Fruit fly (Drosophila melanogaster) whole organism, adult: ENCODE data around the gene fwe.

Source experiments
- CG11617 ChIP-seq: fragments of 200-800 bp; sonication (Bioruptor generic); optimal IDR thresholded peaks from 2 replicates; lab custom pipeline; 2017; ENCODE audit warnings: mild to moderate bottlenecking, missing biosample characterization, missing genetic modification reagents, missing genetic modification characterization
- CG12768 ChIP-seq: fragments of 200-800 bp; sonication (Bioruptor generic); optimal IDR thresholded peaks from 2 replicates; lab custom pipeline; 2017; ENCODE audit warnings: missing biosample characterization, missing genetic modification characterization, mild to moderate bottlenecking, moderate library complexity, missing genetic modification reagents
- CG14711 ChIP-seq: fragments of 200-800 bp; sonication (Bioruptor generic); optimal IDR thresholded peaks from 2 replicates; lab custom pipeline; 2018; ENCODE audit warnings: missing biosample characterization, mild to moderate bottlenecking, missing genetic modification characterization, moderate library complexity
- CG1620 ChIP-seq: fragments of 200-800 bp; sonication (Bioruptor generic); optimal IDR thresholded peaks from 2 replicates; lab custom pipeline; 2016; ENCODE audit warnings: missing biosample characterization, missing genetic modification characterization
- CG33017 ChIP-seq: fragments of 200-800 bp; sonication (Bioruptor generic); optimal IDR thresholded peaks from 2 replicates; lab custom pipeline; 2018; ENCODE audit warnings: missing biosample characterization, mild to moderate bottlenecking, missing genetic modification characterization, moderate library complexity
- CG5204 ChIP-seq: fragments of 200-800 bp; sonication (Bioruptor generic); optimal IDR thresholded peaks from 2 replicates; lab custom pipeline; 2016; ENCODE audit warnings: missing biosample characterization, missing genetic modification characterization
- CG7045 ChIP-seq: fragments of 200-800 bp; sonication (Bioruptor generic); optimal IDR thresholded peaks from 2 replicates; lab custom pipeline; 2017; ENCODE audit warnings: missing biosample characterization, mild to moderate bottlenecking, missing genetic modification characterization
- CG7101 ChIP-seq: fragments of 200-800 bp; sonication (Bioruptor generic); optimal IDR thresholded peaks from 2 replicates; lab custom pipeline; 2018; ENCODE audit warnings: missing biosample characterization, mild to moderate bottlenecking, missing genetic modification characterization, moderate library complexity
- Clk ChIP-seq: fragments of 200-800 bp; sonication (Bioruptor generic); optimal IDR thresholded peaks from 2 replicates; lab custom pipeline; 2017; ENCODE audit warnings: missing biosample characterization, missing genetic modification characterization
- Crg-1 ChIP-seq: fragments of 200-800 bp; sonication (Bioruptor generic); optimal IDR thresholded peaks from 2 replicates; lab custom pipeline; 2016; ENCODE audit warnings: missing biosample characterization, missing genetic modification characterization
- Hr96 ChIP-seq: fragments of 200-800 bp; sonication (Bioruptor generic); optimal IDR thresholded peaks from 2 replicates; lab custom pipeline; 2016; ENCODE audit warnings: missing biosample characterization, missing genetic modification characterization
- Mnt ChIP-seq: fragments of 200-800 bp; sonication (Bioruptor generic); optimal IDR thresholded peaks from 2 replicates; lab custom pipeline; 2016; ENCODE audit warnings: missing biosample characterization, mild to moderate bottlenecking, missing genetic modification characterization
- bab1 ChIP-seq: fragments of 200-800 bp; sonication (Bioruptor generic); optimal IDR thresholded peaks from 3 replicates; lab custom pipeline; 2019; ENCODE audit warnings: missing biosample characterization, mild to moderate bottlenecking, missing genetic modification characterization, moderate library complexity
- cic ChIP-seq: fragments of 200-800 bp; sonication (Bioruptor generic); optimal IDR thresholded peaks from 2 replicates; lab custom pipeline; 2017; ENCODE audit warnings: missing biosample characterization, mild to moderate bottlenecking, missing genetic modification characterization, moderate library complexity
- cnc ChIP-seq, 2 experiments: fragments of >200 bp; optimal IDR thresholded peaks; 2 replicates each; lab custom pipeline; 2017
- kay ChIP-seq: fragments of 200-800 bp; sonication (Bioruptor generic); peaks from one replicate; lab custom pipeline; 2016; ENCODE audit warnings: missing biosample characterization, missing genetic modification characterization, borderline replicate concordance
- ovo ChIP-seq: fragments of 200-800 bp; sonication (Bioruptor generic); optimal IDR thresholded peaks from 2 replicates; lab custom pipeline; 2016; ENCODE audit warnings: missing biosample characterization, missing genetic modification characterization
- pad ChIP-seq: fragments of 200-800 bp; sonication (Bioruptor generic); optimal IDR thresholded peaks from 3 replicates; lab custom pipeline; 2017; ENCODE audit warnings: missing biosample characterization, missing genetic modification characterization, mild to moderate bottlenecking, moderate library complexity, missing genetic modification reagents
- tj ChIP-seq: fragments of 200-800 bp; sonication (Bioruptor generic); optimal IDR thresholded peaks from 3 replicates; lab custom pipeline; 2017; ENCODE audit warnings: missing biosample characterization, mild to moderate bottlenecking, missing genetic modification characterization, moderate library complexity
- toe ChIP-seq: fragments of 200-800 bp; sonication (Bioruptor generic); optimal IDR thresholded peaks from 2 replicates; lab custom pipeline; 2016; ENCODE audit warnings: missing biosample characterization, missing genetic modification characterization

fwe gene

DNA sequence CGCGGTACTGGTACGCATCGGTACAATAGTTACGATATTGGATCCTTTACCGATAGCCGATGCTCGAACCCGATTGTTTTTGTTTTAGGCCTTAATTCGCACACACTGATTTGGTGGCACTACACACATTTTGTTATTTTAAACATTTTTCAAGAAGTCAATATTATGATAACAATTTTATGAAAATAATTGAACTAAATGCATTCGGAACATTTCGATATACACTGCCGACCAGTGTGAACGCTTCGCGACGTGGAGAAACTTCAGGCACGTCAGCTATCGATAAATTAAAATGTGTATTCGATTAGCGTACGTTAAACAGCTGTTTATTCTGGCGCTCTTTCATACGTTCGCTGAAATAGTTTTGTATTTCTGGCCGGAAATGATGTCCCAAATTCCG is 15.9 kb upstream of the fwe start, which contains the start of gene CG12713:
Gene CG12713 (plus strand): TSS at position 319 of the 400 bp plus-strand sequence.
- TF ChIP-seq tj (GFP tag; lab: Kevin White, UChicago), result no peak
- TF ChIP-seq CG7101, result no peak
- TF ChIP-seq Crg-1 (GFP tag; lab: Kevin White, UChicago), result no peak
- no peak for TF ChIP-seq Mnt (GFP tag; lab: Kevin White, UChicago)
- peak; percentile 6 for TF ChIP-seq toe (GFP tag; lab: Kevin White, UChicago)
- peak; percentile 11 for TF ChIP-seq pad (GFP tag; lab: Kevin White, UChicago)
- TF ChIP-seq cnc (optimal IDR thresholded peaks at IDR 0.05; lab: Kevin White, UChicago), result no peak
- no peak for TF ChIP-seq CG1620
- peak; percentile 38 for TF ChIP-seq CG14711 (tag; lab: Kevin White, UChicago)
- TF ChIP-seq CG33017 (tag; lab: Kevin White, UChicago), result no peak
- no peak for TF ChIP-seq Hr96 (GFP tag; lab: Kevin White, UChicago)
- no peak for TF ChIP-seq CG7045
- TF ChIP-seq Clk (GFP tag; lab: Kevin White, UChicago), result no peak
- peak; percentile 7 for TF ChIP-seq ovo (GFP tag; lab: Kevin White, UChicago)
- peak; percentile 24 for TF ChIP-seq bab1 (GFP tag; lab: Kevin White, UChicago)
- TF ChIP-seq kay (GFP tag; lab: Kevin White, UChicago), result no peak
- TF ChIP-seq CG5204 (GFP tag; lab: Kevin White, UChicago), result no peak
- TF ChIP-seq cic (GFP tag; lab: Kevin White, UChicago), result no peak
- no peak for TF ChIP-seq CG12768 (GFP tag; lab: Kevin White, UChicago)
- no peak for TF ChIP-seq CG11617 (GFP tag; lab: Kevin White, UChicago)

DNA sequence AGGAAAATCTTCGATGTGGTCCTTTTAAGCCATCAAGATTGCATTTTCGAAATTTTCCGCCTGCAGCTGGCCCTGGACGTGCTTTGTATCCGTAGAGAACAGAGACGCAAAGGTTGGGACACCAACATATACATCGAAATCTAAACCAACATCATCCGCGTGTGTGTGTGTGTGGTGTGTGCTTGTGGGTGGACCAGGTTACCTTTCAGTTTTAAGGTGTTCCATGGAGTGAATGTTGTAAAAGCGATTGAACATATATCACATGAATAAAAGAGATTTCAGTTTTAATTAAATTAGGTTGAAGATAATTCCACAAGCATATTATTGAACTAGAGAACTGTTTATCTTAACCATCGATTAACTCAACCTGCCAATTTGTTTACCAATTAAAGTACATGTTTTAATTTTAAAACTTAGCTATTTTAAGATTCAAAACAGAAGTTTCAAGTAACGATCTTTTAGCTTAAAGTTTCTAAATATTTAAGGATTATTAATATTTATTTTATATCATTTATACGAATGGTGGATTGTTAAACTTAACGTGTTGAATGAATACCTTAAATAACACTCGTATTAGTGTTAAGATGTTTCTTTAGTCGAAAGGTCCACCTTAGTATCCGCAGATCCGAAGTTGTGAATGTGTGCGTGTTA is 10.9 kb upstream of the fwe start:
- peak; percentile 29 for TF ChIP-seq cic (GFP tag; lab: Kevin White, UChicago)
- peak; percentile 89 for TF ChIP-seq CG12768 (GFP tag; lab: Kevin White, UChicago)
- no peak for TF ChIP-seq Hr96 (GFP tag; lab: Kevin White, UChicago)
- TF ChIP-seq CG7101, result peak; percentile 95
- TF ChIP-seq bab1 (GFP tag; lab: Kevin White, UChicago), result peak; percentile 84
- TF ChIP-seq toe (GFP tag; lab: Kevin White, UChicago), result peak; percentile 60
- peak; percentile 73 for TF ChIP-seq CG14711 (tag; lab: Kevin White, UChicago)
- peak; percentile 91 for TF ChIP-seq CG33017 (tag; lab: Kevin White, UChicago)
- TF ChIP-seq CG7045, result peak; percentile 88
- TF ChIP-seq Clk (GFP tag; lab: Kevin White, UChicago), result peak; percentile 18
- TF ChIP-seq tj (GFP tag; lab: Kevin White, UChicago), result peak; percentile 63
- TF ChIP-seq cnc (optimal IDR thresholded peaks at IDR 0.05; lab: Kevin White, UChicago), result no peak
- TF ChIP-seq CG1620, result peak; percentile 70
- TF ChIP-seq Mnt (GFP tag; lab: Kevin White, UChicago), result peak; percentile 67
- peak; percentile 73 for TF ChIP-seq pad (GFP tag; lab: Kevin White, UChicago)
- TF ChIP-seq CG5204 (GFP tag; lab: Kevin White, UChicago), result peak; percentile 84
- TF ChIP-seq ovo (GFP tag; lab: Kevin White, UChicago), result no peak
- peak; percentile 58 for TF ChIP-seq kay (GFP tag; lab: Kevin White, UChicago)
- TF ChIP-seq CG11617 (GFP tag; lab: Kevin White, UChicago), result peak; percentile 96
- TF ChIP-seq Crg-1 (GFP tag; lab: Kevin White, UChicago), result peak; percentile 47

DNA sequence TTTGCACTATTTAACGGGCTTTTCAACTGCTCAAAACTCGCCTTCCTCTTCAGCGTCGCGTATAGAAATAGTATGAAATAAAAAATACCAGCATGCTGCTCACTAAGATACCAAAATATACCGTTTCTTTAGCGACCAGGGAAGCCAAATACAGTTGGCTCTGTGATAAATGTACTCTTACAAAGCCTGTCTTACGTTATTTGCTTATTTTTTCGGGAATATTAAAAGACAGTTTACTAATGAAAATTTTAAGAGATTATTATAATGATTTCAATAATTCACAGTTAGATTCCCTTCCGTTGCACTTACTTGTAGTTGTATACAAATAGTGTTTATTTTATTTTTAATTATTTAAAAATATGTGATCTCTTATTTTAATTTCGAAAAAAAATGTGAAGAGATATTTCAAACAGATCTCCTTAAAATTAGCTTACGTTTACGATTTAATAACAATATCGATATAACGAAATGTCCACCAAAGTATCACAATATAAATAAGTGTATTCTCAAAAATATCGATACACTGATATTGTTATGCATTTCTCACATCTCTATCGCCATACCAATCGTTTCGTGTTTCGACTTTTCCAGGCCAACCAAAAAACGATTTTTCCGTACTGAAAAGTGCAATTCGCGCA is 10.3 kb upstream of the fwe start, which contains the start of the genes DCP2 and dbo:
Gene DCP2 (minus strand): TSS at position 77 of the 638 bp plus-strand sequence.
Gene dbo (plus strand): TSS at position 542 of the 638 bp plus-strand sequence.
- peak; percentile 31 for TF ChIP-seq pad (GFP tag; lab: Kevin White, UChicago)
- TF ChIP-seq CG7045, result peak; percentile 54
- no peak for TF ChIP-seq Clk (GFP tag; lab: Kevin White, UChicago)
- peak; percentile 33 for TF ChIP-seq CG1620
- no peak for TF ChIP-seq toe (GFP tag; lab: Kevin White, UChicago)
- peak; percentile 38 for TF ChIP-seq Crg-1 (GFP tag; lab: Kevin White, UChicago)
- peak; percentile 20 for TF ChIP-seq kay (GFP tag; lab: Kevin White, UChicago)
- no peak for TF ChIP-seq cnc (optimal IDR thresholded peaks at IDR 0.05; lab: Kevin White, UChicago)
- no peak for TF ChIP-seq Hr96 (GFP tag; lab: Kevin White, UChicago)
- peak; percentile 59 for TF ChIP-seq ovo (GFP tag; lab: Kevin White, UChicago)
- TF ChIP-seq CG7101, result peak; percentile 67
- TF ChIP-seq CG12768 (GFP tag; lab: Kevin White, UChicago), result peak; percentile 54
- no peak for TF ChIP-seq CG11617 (GFP tag; lab: Kevin White, UChicago)
- TF ChIP-seq CG33017 (tag; lab: Kevin White, UChicago), result peak; percentile 71
- peak; percentile 43 for TF ChIP-seq bab1 (GFP tag; lab: Kevin White, UChicago)
- peak; percentile 33 for TF ChIP-seq CG14711 (tag; lab: Kevin White, UChicago)

DNA sequence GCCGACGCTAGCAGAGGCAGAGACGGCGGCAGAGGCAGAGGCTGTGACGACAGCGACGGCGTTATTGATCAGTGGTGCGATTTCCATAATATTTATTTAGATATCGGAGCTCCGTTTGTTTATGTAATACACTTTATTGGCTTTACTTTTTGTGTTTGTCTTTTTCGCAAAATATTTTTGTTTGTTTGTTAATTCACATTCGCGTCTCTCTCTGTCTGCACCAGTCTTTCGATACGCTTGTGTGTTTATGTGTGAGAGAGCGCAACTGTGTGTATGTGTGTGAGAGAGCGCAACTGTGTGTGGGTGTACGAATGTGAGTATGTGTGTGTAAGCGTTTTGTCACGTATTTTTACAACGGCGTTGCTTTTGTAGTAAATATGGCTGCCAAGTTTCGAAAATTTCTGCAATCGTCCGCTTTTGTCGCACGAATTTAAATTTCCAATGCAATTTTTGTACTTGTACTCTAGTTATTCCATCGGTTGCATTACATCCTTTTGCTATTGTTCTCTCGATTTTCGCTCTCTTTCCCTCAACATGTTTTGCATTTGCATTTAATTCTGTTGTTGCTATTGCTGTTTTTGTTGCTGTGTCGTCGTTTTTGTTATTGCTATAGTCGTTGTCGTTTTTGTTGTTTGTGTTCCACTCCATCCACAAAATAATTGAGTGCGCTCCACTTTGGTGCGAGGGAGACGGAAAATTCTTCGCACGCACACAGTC is 9.4 kb upstream of the fwe start:
- TF ChIP-seq tj (GFP tag; lab: Kevin White, UChicago) (peak; percentile 93), CG5204 (GFP tag; lab: Kevin White, UChicago) (no peak), CG11617 (GFP tag; lab: Kevin White, UChicago) (no peak), CG7045 (no peak), cnc (optimal IDR thresholded peaks at IDR 0.05; lab: Kevin White, UChicago) (no peak), CG7101 (peak; percentile 30), Clk (GFP tag; lab: Kevin White, UChicago) (no peak), kay (GFP tag; lab: Kevin White, UChicago) (no peak), bab1 (GFP tag; lab: Kevin White, UChicago) (no peak), Crg-1 (GFP tag; lab: Kevin White, UChicago) (peak; percentile 7), CG1620 (no peak), cic (GFP tag; lab: Kevin White, UChicago) (peak; percentile 96), toe (GFP tag; lab: Kevin White, UChicago) (no peak), Mnt (GFP tag; lab: Kevin White, UChicago) (no peak), pad (GFP tag; lab: Kevin White, UChicago) (no peak), CG14711 (tag; lab: Kevin White, UChicago) (peak; percentile 34), CG33017 (tag; lab: Kevin White, UChicago) (no peak), CG12768 (GFP tag; lab: Kevin White, UChicago) (no peak)
